Worm (Caenorhabditis elegans) whole organism, L3 larva: ENCODE data around the gene F40F4.7.

ENCODE experiments used
- ZK546.5 ChIP-seq: sonication (generic microtip); optimal IDR thresholded peaks from 2 replicates; lab custom pipeline; 2017; ENCODE audit warnings: missing biosample characterization, missing genetic modification characterization
- aly-2 ChIP-seq: fragments of 150-350 bp; optimal IDR thresholded peaks from 2 replicates; lab custom pipeline; 2014; ENCODE audit warnings: missing biosample characterization, missing genetic modification characterization
- ama-1 ChIP-seq: fragments of 150-350 bp; optimal IDR thresholded peaks from 2 replicates; lab custom pipeline; 2018
- ceh-16 ChIP-seq: sonication (generic microtip); optimal IDR thresholded peaks from 2 replicates; lab custom pipeline; 2017; ENCODE audit warnings: missing biosample characterization, missing genetic modification characterization
- ceh-82 ChIP-seq: fragments of 150-350 bp; optimal IDR thresholded peaks from 2 replicates; lab custom pipeline; 2014; ENCODE audit warnings: missing biosample characterization, missing genetic modification characterization
- daf-12 ChIP-seq: fragments of 150-350 bp; optimal IDR thresholded peaks from 2 replicates; lab custom pipeline; 2014; ENCODE audit warnings: missing biosample characterization, missing genetic modification reagents, missing genetic modification characterization
- egl-27 ChIP-seq: sonication (generic microtip); optimal IDR thresholded peaks from 4 replicates; lab custom pipeline; 2017; ENCODE audit warnings: missing biosample characterization, missing genetic modification reagents, missing genetic modification characterization
- egl-5 ChIP-seq: fragments of 150-350 bp; optimal IDR thresholded peaks from 2 replicates; lab custom pipeline; 2017; ENCODE audit warnings: missing biosample characterization, missing genetic modification reagents, missing genetic modification characterization, inconsistent platforms
- elt-1 ChIP-seq: fragments of 150-350 bp; optimal IDR thresholded peaks from 2 replicates; lab custom pipeline; 2014; ENCODE audit warnings: missing biosample characterization, missing genetic modification characterization
- elt-2 ChIP-seq: sonication (generic microtip); optimal IDR thresholded peaks from 2 replicates; lab custom pipeline; 2016; ENCODE audit warnings: missing genetic modification reagents, mild to moderate bottlenecking, missing genetic modification characterization, missing compliant biosample characterization
- elt-3 ChIP-seq, 3 experiments: fragments of 150-350 bp in 1 of 3; sonication (generic microtip) in 2 of 3; optimal IDR thresholded peaks; 2 replicates in 2 of 3; 4 replicates in 1 of 3; lab custom pipeline; 2014 to 2017; ENCODE audit warnings: missing biosample characterization in 3 of 3, missing genetic modification characterization in 3 of 3
- eor-1 ChIP-seq, 2 experiments: fragments of 150-350 bp; optimal IDR thresholded peaks; 2 replicates each; lab custom pipeline; 2014 to 2018; ENCODE audit warnings: missing biosample characterization in 2 of 2, missing genetic modification characterization in 2 of 2
- fkh-10 ChIP-seq: sonication (generic microtip); optimal IDR thresholded peaks from 2 replicates; lab custom pipeline; 2017; ENCODE audit warnings: missing biosample characterization, missing genetic modification reagents, missing genetic modification characterization
- fkh-2 ChIP-seq: fragments of 150-350 bp; optimal IDR thresholded peaks from 2 replicates; lab custom pipeline; 2014; ENCODE audit warnings: missing biosample characterization, missing genetic modification reagents, missing genetic modification characterization
- fos-1 ChIP-seq: fragments of 150-350 bp; optimal IDR thresholded peaks from 2 replicates; lab custom pipeline; 2014; ENCODE audit warnings: missing biosample characterization, missing genetic modification characterization
- jun-1 ChIP-seq: fragments of 150-350 bp; optimal IDR thresholded peaks from 2 replicates; lab custom pipeline; 2014; ENCODE audit warnings: missing biosample characterization, missing genetic modification reagents, missing genetic modification characterization
- lin-15B ChIP-seq: fragments of 150-350 bp; optimal IDR thresholded peaks from 2 replicates; lab custom pipeline; 2014; ENCODE audit warnings: missing biosample characterization, missing genetic modification characterization
- lin-39 ChIP-seq: fragments of 150-350 bp; optimal IDR thresholded peaks from 2 replicates; lab custom pipeline; 2018; ENCODE audit warnings: missing biosample characterization, missing genetic modification reagents, missing genetic modification characterization
- mdl-1 ChIP-seq: fragments of 150-350 bp; optimal IDR thresholded peaks from 2 replicates; lab custom pipeline; 2014; ENCODE audit warnings: missing biosample characterization, missing genetic modification characterization
- nhr-11 ChIP-seq: fragments of 150-350 bp; optimal IDR thresholded peaks from 2 replicates; lab custom pipeline; 2014; ENCODE audit warnings: missing biosample characterization, missing genetic modification characterization
- nhr-12 ChIP-seq: fragments of 150-350 bp; optimal IDR thresholded peaks from 2 replicates; lab custom pipeline; 2014; ENCODE audit warnings: missing biosample characterization, missing genetic modification characterization
- nhr-237 ChIP-seq: fragments of 150-350 bp; optimal IDR thresholded peaks from 2 replicates; lab custom pipeline; 2014; ENCODE audit warnings: missing biosample characterization, missing genetic modification characterization
- nhr-25 ChIP-seq: sonication (generic microtip); optimal IDR thresholded peaks from 2 replicates; lab custom pipeline; 2017; ENCODE audit warnings: missing biosample characterization, missing genetic modification characterization
- nhr-28 ChIP-seq: fragments of 150-350 bp; optimal IDR thresholded peaks from 2 replicates; lab custom pipeline; 2014; ENCODE audit warnings: missing biosample characterization, missing genetic modification characterization
- nhr-43 ChIP-seq: sonication (generic microtip); optimal IDR thresholded peaks from 2 replicates; lab custom pipeline; 2016; ENCODE audit warnings: mild to moderate bottlenecking, missing genetic modification characterization, missing compliant biosample characterization; ENCODE audit not compliant: poor library complexity, severe bottlenecking
- nhr-67 ChIP-seq: fragments of 150-350 bp; optimal IDR thresholded peaks from 2 replicates; lab custom pipeline; 2014; ENCODE audit warnings: missing biosample characterization, missing genetic modification characterization
- nhr-76 ChIP-seq: fragments of 150-350 bp; sonication (generic microtip); optimal IDR thresholded peaks from 5 replicates; lab custom pipeline; 2014; ENCODE audit warnings: missing biosample characterization, missing genetic modification characterization
- pha-4 ChIP-seq: fragments of 150-350 bp; optimal IDR thresholded peaks from 2 replicates; lab custom pipeline; 2014; ENCODE audit warnings: missing biosample characterization, missing genetic modification reagents, missing genetic modification characterization
- pqm-1 ChIP-seq: fragments of 150-350 bp; optimal IDR thresholded peaks from 2 replicates; lab custom pipeline; 2017; ENCODE audit warnings: missing biosample characterization, missing genetic modification characterization, inconsistent platforms
- unc-39 ChIP-seq: sonication (generic microtip); optimal IDR thresholded peaks from 4 replicates; lab custom pipeline; 2017; ENCODE audit warnings: missing biosample characterization, missing genetic modification characterization
- unc-62 ChIP-seq: fragments of 150-350 bp; sonication (generic microtip); optimal IDR thresholded peaks from 4 replicates; lab custom pipeline; 2014; ENCODE audit warnings: missing biosample characterization, missing genetic modification reagents, missing genetic modification characterization
- zag-1 ChIP-seq: fragments of 150-350 bp; optimal IDR thresholded peaks from 2 replicates; lab custom pipeline; 2014; ENCODE audit warnings: missing biosample characterization, missing genetic modification characterization

The F40F4.7 gene

DNA sequence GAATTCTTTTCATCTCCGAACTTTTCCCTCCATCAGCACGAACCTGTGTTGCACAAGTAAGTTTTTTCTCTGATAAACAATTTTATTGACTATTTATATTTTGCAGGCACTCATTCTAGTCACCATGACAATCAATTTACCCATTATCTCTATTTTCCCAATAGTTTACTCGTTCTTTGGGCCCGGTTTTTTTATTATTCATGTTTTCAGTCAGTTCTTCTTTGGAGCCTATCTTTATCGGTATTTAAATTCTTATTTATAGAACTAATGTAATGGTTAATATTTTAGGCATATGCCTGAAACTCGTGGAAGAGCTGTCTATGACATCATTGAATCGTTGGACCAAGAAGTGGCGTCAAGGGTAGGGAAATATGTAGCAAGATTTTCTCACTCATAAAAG, 39.2 kb upstream of the F40F4.7 start:
- TF ChIP-seq unc-39 (tag; lab: Kevin White, UChicago) (no peak), zag-1 (no peak), eor-1 (tag; optimal IDR thresholded peaks at IDR 0.05; lab: Kevin White, UChicago) (no peak)

DNA sequence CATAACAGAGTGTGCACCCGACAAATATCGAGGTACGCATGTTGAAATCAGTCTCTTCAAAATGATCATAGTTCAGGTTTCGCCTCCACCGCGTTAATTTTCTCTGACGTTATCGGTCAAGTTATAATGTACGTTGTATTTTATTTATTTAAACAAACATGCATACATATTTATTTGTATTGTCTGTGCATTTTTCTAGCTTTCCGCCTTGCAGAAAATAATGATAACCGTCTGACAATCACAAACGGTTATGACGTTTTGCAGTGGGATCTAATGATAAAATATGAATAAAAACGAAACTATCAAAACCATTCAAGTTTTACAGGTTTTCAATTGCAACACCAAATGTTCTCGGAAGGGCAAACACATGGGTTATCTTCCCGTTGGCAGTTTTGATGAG, 37.5 kb upstream of the F40F4.7 start:
- TF ChIP-seq pqm-1 (tag; lab: Kevin White, UChicago), result peak; percentile 55
- no peak for TF ChIP-seq ZK546.5 (tag; lab: Kevin White, UChicago)
- TF ChIP-seq elt-2 (tag; lab: Kevin White, UChicago), result peak; percentile 79
- TF ChIP-seq jun-1 (tag; lab: Kevin White, UChicago), result peak; percentile 19
- TF ChIP-seq pha-4 (tag; lab: Kevin White, UChicago), result peak; percentile 12
- TF ChIP-seq ceh-16 (tag; lab: Kevin White, UChicago), result no peak
- TF ChIP-seq, all 47 proteins: peak for 4

DNA sequence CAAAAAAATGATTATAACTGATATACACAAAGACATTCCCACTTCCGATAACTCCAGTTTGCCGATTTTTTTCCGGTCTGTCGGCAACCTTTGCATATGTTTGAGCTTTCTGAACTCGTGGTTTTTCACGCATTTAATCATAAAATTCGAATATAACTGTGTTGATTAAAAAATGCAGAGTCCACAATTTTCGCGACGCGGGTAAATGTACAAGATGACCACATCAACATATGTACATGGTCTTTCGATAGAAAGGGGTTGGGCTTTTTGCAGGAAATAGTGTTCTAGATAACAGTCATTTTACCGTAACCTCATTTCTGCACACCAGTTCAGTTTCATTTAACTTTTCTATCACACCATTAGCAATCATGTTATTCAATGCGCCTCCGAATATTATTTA, 36.6 kb upstream of the F40F4.7 start, which contains the start of gene K09C4.5:
TSS of gene K09C4.5 (plus strand) at position 326 of the 400 bp plus-strand sequence.
- TF ChIP-seq elt-2 (tag; lab: Kevin White, UChicago) (peak; percentile 49), lin-39 (tag; lab: Kevin White, UChicago) (no peak), pha-4 (tag; lab: Kevin White, UChicago) (peak; percentile 11), pqm-1 (tag; lab: Kevin White, UChicago) (peak; percentile 30)

DNA sequence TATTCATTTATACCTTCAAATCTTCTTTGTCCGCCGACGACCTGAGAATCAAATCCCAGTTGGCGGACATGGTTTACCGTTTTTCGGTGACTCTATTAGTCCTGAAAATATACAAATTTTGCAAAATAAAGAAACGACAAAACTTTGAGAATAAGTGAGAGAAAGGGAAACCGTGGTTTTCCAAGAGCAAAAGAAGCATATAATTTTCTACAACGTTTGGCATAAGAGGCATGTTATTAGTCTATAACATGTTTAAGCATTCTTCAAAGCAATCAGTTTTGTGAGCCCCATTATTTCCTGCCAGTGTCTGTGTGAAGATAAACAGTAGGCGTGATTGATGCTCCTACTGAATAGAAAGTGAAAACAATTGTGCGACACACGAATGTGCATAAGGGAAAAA, 34.4 kb upstream of the F40F4.7 start, which contains the start of gene K09C4.10:
TSS of gene K09C4.10 (minus strand) at position 101 of the 400 bp plus-strand sequence.
- no peak for TF ChIP-seq nhr-11 (tag; lab: Kevin White, UChicago)
- TF ChIP-seq, all 47 proteins: peak for 0

DNA sequence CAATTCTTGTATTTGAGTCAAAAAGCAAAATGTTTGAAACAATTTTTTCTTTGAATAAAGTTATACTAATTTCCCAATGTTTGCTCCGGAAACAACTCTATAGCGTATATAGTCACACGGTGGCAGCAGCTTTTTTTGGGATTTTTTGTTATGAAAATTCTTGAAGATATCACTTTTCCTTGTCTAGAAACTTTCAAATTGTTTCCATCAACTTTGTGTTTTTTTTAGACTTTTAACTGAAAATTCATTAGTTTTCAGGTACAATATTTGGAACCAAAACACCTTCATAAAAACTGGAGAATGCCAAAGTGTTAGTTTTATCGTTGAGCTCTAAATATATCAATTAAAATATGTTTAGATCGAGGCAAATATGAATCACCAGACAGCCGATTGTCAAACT, 26.8 kb upstream of the F40F4.7 start, which contains the start of gene K09C4.7:
TSS of gene K09C4.7 (plus strand) at position 301 of the 400 bp plus-strand sequence.
- TF ChIP-seq eor-1 (tag; optimal IDR thresholded peaks at IDR 0.05; lab: Kevin White, UChicago), result no peak
- TF ChIP-seq fos-1 (tag; lab: Kevin White, UChicago), result no peak
- no peak for TF ChIP-seq elt-2 (tag; lab: Kevin White, UChicago)
- TF ChIP-seq unc-39 (tag; lab: Kevin White, UChicago), result no peak
- TF ChIP-seq lin-15B (tag; lab: Kevin White, UChicago), result no peak
- no peak for TF ChIP-seq elt-1
- no peak for TF ChIP-seq elt-3 (tag; optimal IDR thresholded peaks at IDR 0.05; lab: Kevin White, UChicago)
- TF ChIP-seq nhr-12 (tag; lab: Kevin White, UChicago), result no peak
- no peak for TF ChIP-seq nhr-237 (tag; lab: Kevin White, UChicago)
- TF ChIP-seq pha-4 (tag; lab: Kevin White, UChicago), result no peak
- no peak for TF ChIP-seq pqm-1 (tag; lab: Kevin White, UChicago)
- TF ChIP-seq unc-62 (GFP tag; lab: Kevin White, UChicago), result no peak
- no peak for TF ChIP-seq nhr-67 (tag; lab: Kevin White, UChicago)
- no peak for TF ChIP-seq fkh-2
- TF ChIP-seq ama-1 (lab: Kevin White, UChicago), result no peak

DNA sequence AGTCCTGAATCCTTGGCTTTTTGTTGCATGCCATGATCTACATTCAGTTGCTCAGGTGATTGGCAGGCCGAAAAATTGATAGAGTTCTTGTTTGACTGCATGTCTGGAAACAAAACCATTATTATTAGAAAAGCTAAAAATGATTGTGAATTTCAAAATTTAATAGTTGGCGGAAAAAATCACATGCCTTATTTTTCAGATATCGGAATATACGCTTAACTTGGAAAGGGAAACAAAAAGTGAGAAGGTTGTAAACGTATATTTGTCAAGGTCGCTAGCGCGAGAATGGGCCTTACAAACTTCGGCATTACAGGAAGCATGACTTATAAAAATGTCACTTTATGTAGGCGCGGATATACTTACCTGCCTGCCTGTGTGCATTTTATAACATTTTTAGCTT, 25.9 kb upstream of the F40F4.7 start, which contains the start of gene K09C4.9:
TSS of gene K09C4.9 (minus strand) at position 101 of the 400 bp plus-strand sequence.
- TF ChIP-seq mdl-1 (tag; lab: Kevin White, UChicago), result no peak
- TF ChIP-seq nhr-43 (tag; lab: Kevin White, UChicago), result no peak
- TF ChIP-seq unc-62 (GFP tag; lab: Kevin White, UChicago), result no peak
- TF ChIP-seq egl-5 (tag; lab: Kevin White, UChicago), result no peak
- TF ChIP-seq nhr-76 (tag; lab: Kevin White, UChicago), result no peak
- TF ChIP-seq nhr-67 (tag; lab: Kevin White, UChicago), result no peak
- no peak for TF ChIP-seq ZK546.5 (tag; lab: Kevin White, UChicago)
- no peak for TF ChIP-seq fkh-10
- no peak for TF ChIP-seq ama-1 (lab: Kevin White, UChicago)
- TF ChIP-seq nhr-11 (tag; lab: Kevin White, UChicago), result no peak
- no peak for TF ChIP-seq nhr-28 (tag; lab: Kevin White, UChicago)
- TF ChIP-seq ceh-82, result no peak
- no peak for TF ChIP-seq daf-12 (tag; lab: Kevin White, UChicago)
- no peak for TF ChIP-seq zag-1
- TF ChIP-seq nhr-25 (tag; lab: Kevin White, UChicago), result no peak
- no peak for TF ChIP-seq egl-27 (tag; lab: Kevin White, UChicago)
- no peak for TF ChIP-seq elt-2 (tag; lab: Kevin White, UChicago)
- TF ChIP-seq lin-15B (tag; lab: Kevin White, UChicago), result no peak
- no peak for TF ChIP-seq aly-2 (tag; lab: Kevin White, UChicago)
- TF ChIP-seq, all 47 proteins: peak for 0
